Worm (Caenorhabditis elegans) whole organism, young adult: ENCODE data around the gene F10E7.11.

Experiments
- B0035.1 ChIP-seq: sonication (generic microtip); optimal IDR thresholded peaks from 2 replicates; lab custom pipeline; 2016; ENCODE audit warnings: missing genetic modification characterization, mild to moderate bottlenecking, missing compliant biosample characterization, missing genotype, missing genetic modification reagents
- F23B12.7 ChIP-seq: sonication (generic microtip); optimal IDR thresholded peaks from 2 replicates; lab custom pipeline; 2017; ENCODE audit warnings: missing genetic modification characterization, mild to moderate bottlenecking, missing compliant biosample characterization, antibody characterized with exemption, moderate library complexity; ENCODE audit not compliant: insufficient read depth
- F33H1.4 ChIP-seq: fragments of 200-800 bp; sonication (Bioruptor generic); IDR thresholded peaks from 2 replicates; pipeline ENCODE4 v1.3.6; 2022; ENCODE audit warnings: missing genetic modification reagents, missing genetic modification characterization, missing compliant biosample characterization
- F37B4.10 ChIP-seq: fragments of 200-800 bp; sonication (Bioruptor generic); IDR thresholded peaks from 2 replicates; pipeline ENCODE4 v1.3.6; 2022; ENCODE audit warnings: missing genetic modification characterization, missing compliant biosample characterization
- F49E8.2 ChIP-seq: sonication (generic microtip); optimal IDR thresholded peaks from 3 replicates; lab custom pipeline; 2017; ENCODE audit warnings: missing genetic modification characterization, mild to moderate bottlenecking, missing compliant biosample characterization, antibody characterized with exemption, moderate library complexity; ENCODE audit not compliant: insufficient read depth
- F52B5.7 ChIP-seq: sonication (generic microtip); optimal IDR thresholded peaks from 2 replicates; lab custom pipeline; 2016; ENCODE audit warnings: mild to moderate bottlenecking, missing genetic modification characterization, missing compliant biosample characterization
- K12H6.12 ChIP-seq: fragments of 200-800 bp; sonication (Bioruptor generic); optimal IDR thresholded peaks from 2 replicates; lab custom pipeline; 2018; ENCODE audit warnings: mild to moderate bottlenecking, missing genetic modification characterization, missing compliant biosample characterization
- T07F8.4 ChIP-seq: sonication (generic microtip); optimal IDR thresholded peaks from 2 replicates; lab custom pipeline; 2016; ENCODE audit warnings: mild to moderate bottlenecking, missing genetic modification characterization, moderate library complexity, missing compliant biosample characterization
- attf-3 ChIP-seq: fragments of 200-800 bp; sonication (Bioruptor generic); conservative IDR thresholded peaks from 2 replicates; pipeline ENCODE4 v1.3.6; 2022; ENCODE audit warnings: missing genetic modification reagents, missing genetic modification characterization, missing compliant biosample characterization
- ceh-100 ChIP-seq: fragments of 200-800 bp; sonication (Bioruptor generic); IDR thresholded peaks from 2 replicates; pipeline ENCODE4 v1.3.6; 2022; ENCODE audit warnings: missing genetic modification reagents, missing genetic modification characterization, missing compliant biosample characterization
- dox-1 ChIP-seq: fragments of 200-800 bp; sonication (Bioruptor generic); IDR thresholded peaks from 2 replicates; pipeline ENCODE4 v1.3.6; 2022; ENCODE audit warnings: missing genetic modification reagents, missing genetic modification characterization, missing compliant biosample characterization
- dpff-1 ChIP-seq: sonication (generic microtip); optimal IDR thresholded peaks from 2 replicates; lab custom pipeline; 2017; ENCODE audit warnings: mild to moderate bottlenecking, missing genetic modification characterization, missing compliant biosample characterization
- efl-1 ChIP-seq: fragments of 150-350 bp; optimal IDR thresholded peaks from 2 replicates; lab custom pipeline; 2014; ENCODE audit warnings: missing biosample characterization, missing genetic modification reagents, missing genetic modification characterization
- him-1 ChIP-seq: sonication (generic microtip); optimal IDR thresholded peaks from 2 replicates; lab custom pipeline; 2016; ENCODE audit warnings: missing genotype, missing genetic modification reagents, missing genetic modification characterization, missing compliant biosample characterization
- hlh-26 ChIP-seq: fragments of 200-800 bp; sonication (Bioruptor generic); conservative IDR thresholded peaks from 2 replicates; pipeline ENCODE4 v1.3.6; 2022; ENCODE audit warnings: missing genetic modification reagents, missing genetic modification characterization, missing compliant biosample characterization
- hrde-1 ChIP-seq: sonication (generic microtip); optimal IDR thresholded peaks from 2 replicates; lab custom pipeline; 2016; ENCODE audit warnings: missing genetic modification characterization, mild to moderate bottlenecking, missing compliant biosample characterization, moderate library complexity, missing genotype, missing genetic modification reagents, borderline replicate concordance
- hsf-1 ChIP-seq: fragments of 200-800 bp; sonication (Bioruptor generic); IDR thresholded peaks from 2 replicates; pipeline ENCODE4 v1.3.6; 2022; ENCODE audit warnings: missing genetic modification reagents, missing genetic modification characterization, missing compliant biosample characterization
- let-526 ChIP-seq: fragments of 200-800 bp; sonication (Bioruptor generic); IDR thresholded peaks from 2 replicates; pipeline ENCODE4 v1.3.6; 2022; ENCODE audit warnings: missing genetic modification reagents, missing genetic modification characterization, missing compliant biosample characterization
- let-607 ChIP-seq, 2 experiments: fragments of 200-800 bp in 1 of 2; sonication (Bioruptor generic) in 1 of 2; sonication (generic microtip) in 1 of 2; optimal IDR thresholded peaks; 2 replicates each; lab custom pipeline; 2016 to 2018; ENCODE audit warnings: mild to moderate bottlenecking in 2 of 2, missing compliant biosample characterization in 2 of 2, missing genetic modification characterization in 2 of 2, moderate library complexity in 2 of 2, missing genotype in 1 of 2
- lin-40 ChIP-seq: sonication (generic microtip); optimal IDR thresholded peaks from 2 replicates; lab custom pipeline; 2016; ENCODE audit warnings: missing genetic modification characterization, mild to moderate bottlenecking, missing compliant biosample characterization, missing genotype, missing genetic modification reagents
- lin-54 ChIP-seq: fragments of 200-800 bp; sonication (Bioruptor generic); optimal IDR thresholded peaks from 2 replicates; lab custom pipeline; 2018; ENCODE audit warnings: mild to moderate bottlenecking, missing genetic modification characterization, missing compliant biosample characterization
- lsl-1 ChIP-seq: fragments of 200-800 bp; sonication (Bioruptor generic); optimal IDR thresholded peaks from 2 replicates; lab custom pipeline; 2018; ENCODE audit warnings: mild to moderate bottlenecking, missing genetic modification characterization, moderate library complexity, missing compliant biosample characterization
- madf-10 ChIP-seq: sonication (generic microtip); optimal IDR thresholded peaks from 2 replicates; lab custom pipeline; 2016; ENCODE audit warnings: mild to moderate bottlenecking, missing genetic modification characterization, missing compliant biosample characterization
- madf-3 ChIP-seq: fragments of 200-800 bp; sonication (Bioruptor generic); IDR thresholded peaks from 2 replicates; pipeline ENCODE4 v1.3.6; 2022; ENCODE audit warnings: missing genetic modification reagents, missing genetic modification characterization, missing compliant biosample characterization
- madf-6 ChIP-seq: fragments of 200-800 bp; sonication (Bioruptor generic); IDR thresholded peaks from 2 replicates; pipeline ENCODE4 v1.3.6; 2022; ENCODE audit warnings: missing genetic modification reagents, missing genetic modification characterization, missing compliant biosample characterization
- mcd-1 ChIP-seq: fragments of 200-800 bp; sonication (Bioruptor generic); IDR thresholded peaks from 2 replicates; pipeline ENCODE4 v1.3.6; 2022; ENCODE audit warnings: missing genetic modification reagents, missing genetic modification characterization, missing compliant biosample characterization
- nfya-1 ChIP-seq: sonication (generic microtip); optimal IDR thresholded peaks from 2 replicates; lab custom pipeline; 2017; ENCODE audit warnings: antibody characterized with exemption, missing compliant biosample characterization, missing genetic modification characterization, borderline replicate concordance; ENCODE audit not compliant: insufficient read depth
- nfyb-1 ChIP-seq: fragments of 200-800 bp; sonication (Bioruptor generic); IDR thresholded peaks from 2 replicates; pipeline ENCODE4 v1.3.6; 2022; ENCODE audit warnings: missing genetic modification reagents, missing genetic modification characterization, missing compliant biosample characterization
- nhr-27 ChIP-seq: fragments of 200-800 bp; sonication (Bioruptor generic); optimal IDR thresholded peaks from 2 replicates; lab custom pipeline; 2018; ENCODE audit warnings: mild to moderate bottlenecking, missing genetic modification characterization, moderate library complexity, missing compliant biosample characterization
- nhr-80 ChIP-seq: sonication (generic microtip); optimal IDR thresholded peaks from 2 replicates; lab custom pipeline; 2016; ENCODE audit warnings: missing genetic modification characterization, missing compliant biosample characterization
- rcor-1 ChIP-seq: fragments of 200-800 bp; sonication (Bioruptor generic); IDR thresholded peaks from 2 replicates; pipeline ENCODE4 v1.3.6; 2022; ENCODE audit warnings: missing genetic modification reagents, missing genetic modification characterization, missing compliant biosample characterization
- rec-8 ChIP-seq, 2 experiments: sonication (generic microtip); optimal IDR thresholded peaks; 2 replicates each; lab custom pipeline; 2016; ENCODE audit warnings: mild to moderate bottlenecking in 2 of 2, missing genetic modification characterization in 2 of 2, missing genetic modification reagents in 2 of 2, missing genotype in 2 of 2, missing biosample characterization in 1 of 2, missing compliant biosample characterization in 1 of 2, moderate library complexity in 1 of 2
- repo-1 ChIP-seq: sonication (generic microtip); optimal IDR thresholded peaks from 2 replicates; lab custom pipeline; 2017; ENCODE audit warnings: mild to moderate bottlenecking, missing genetic modification characterization, missing compliant biosample characterization
- sdz-38 ChIP-seq: sonication (generic microtip); optimal IDR thresholded peaks from 2 replicates; lab custom pipeline; 2016; ENCODE audit warnings: missing genotype, missing genetic modification characterization, missing compliant biosample characterization
- snpc-1.3 ChIP-seq: sonication (generic microtip); optimal IDR thresholded peaks from 2 replicates; lab custom pipeline; 2017; ENCODE audit warnings: missing genetic modification characterization, mild to moderate bottlenecking, missing compliant biosample characterization, antibody characterized with exemption, moderate library complexity, missing genotype, missing genetic modification reagents; ENCODE audit not compliant: insufficient read depth
- snpc-3.4 ChIP-seq: sonication (generic microtip); optimal IDR thresholded peaks from 2 replicates; lab custom pipeline; 2017; ENCODE audit warnings: missing genetic modification characterization, mild to moderate bottlenecking, missing compliant biosample characterization, antibody characterized with exemption, moderate library complexity, missing genotype, missing genetic modification reagents
- snpc-4 ChIP-seq, 5 experiments: fragments of 150-350 bp in 1 of 5; sonication (generic microtip) in 4 of 5; optimal IDR thresholded peaks; 2 replicates each; lab custom pipeline; 2014 to 2018; ENCODE audit warnings: missing genetic modification characterization in 5 of 5, missing biosample characterization in 3 of 5, antibody characterized with exemption in 2 of 5, mild to moderate bottlenecking in 2 of 5, missing compliant biosample characterization in 2 of 5, missing genotype in 2 of 5, moderate library complexity in 2 of 5, missing genetic modification reagents in 1 of 5
- ztf-25 ChIP-seq: fragments of 200-800 bp; sonication (Bioruptor generic); IDR thresholded peaks from 2 replicates; pipeline ENCODE4 v1.3.6; 2022; ENCODE audit warnings: missing genetic modification reagents, missing genetic modification characterization, missing compliant biosample characterization
- ztf-26 ChIP-seq: sonication (generic microtip); optimal IDR thresholded peaks from 2 replicates; lab custom pipeline; 2017; ENCODE audit warnings: missing genetic modification characterization, missing compliant biosample characterization
- ztf-28 ChIP-seq: fragments of 200-800 bp; sonication (Bioruptor generic); IDR thresholded peaks from 2 replicates; pipeline ENCODE4 v1.3.6; 2022; ENCODE audit warnings: missing genetic modification reagents, missing genetic modification characterization, missing compliant biosample characterization

The F10E7.11 gene

ce11 chrII:7075564-7076228, 47.0 kb downstream of the F10E7.11 start, which contains the start of gene T02G5.7 (continued):
- TF ChIP-seq snpc-4 (GFP tag; optimal IDR thresholded peaks at IDR 0.05; lab: Kevin White, UChicago) (no peak), snpc-4 (tag; optimal IDR thresholded peaks at IDR 0.05; lab: Kevin White, UChicago) (no peak), hrde-1 (tag; lab: Kevin White, UChicago) (no peak), F52B5.7 (tag; lab: Kevin White, UChicago) (no peak), efl-1 (GFP tag; lab: Kevin White, UChicago) (no peak)

- TF ChIP-seq ztf-25 (GFP tag; lab: Robert Waterston, UW) (no peak), dox-1 (0 out of 2 replicates have a peak, but pooled peaks have one; percentile 4)
These were observed 49.2 kb downstream of the F10E7.11 start, which contains the start of gene kat-1 for ce11 chrII:7073537-7073913. kat-1 (plus strand) TSS chrII:7073814.

ce11 chrII:7072590-7073536, 49.8 kb downstream of the F10E7.11 start:
- TF ChIP-seq nfyb-1 (GFP tag; lab: Robert Waterston, UW) (no peak), hsf-1 (no peak), him-1 (tag; lab: Kevin White, UChicago) (no peak), K12H6.12 (peak; percentile 56), mcd-1 (GFP tag; lab: Robert Waterston, UW) (peak; percentile 69), nhr-80 (peak; percentile 75), B0035.1 (tag; lab: Kevin White, UChicago) (no peak), hlh-26 (no peak), snpc-3.4 (tag; lab: Kevin White, UChicago) (no peak), let-607 (tag; optimal IDR thresholded peaks at IDR 0.05; lab: Kevin White, UChicago) (peak in 1 of 2 experiments; percentile 40), sdz-38 (tag; lab: Kevin White, UChicago) (no peak), ztf-28 (GFP tag; lab: Robert Waterston, UW) (no peak), F49E8.2 (no peak), attf-3 (GFP tag; lab: Robert Waterston, UW) (peak; percentile 46; the same call in 1 of the 2 replicates), let-526 (GFP tag; lab: Robert Waterston, UW) (no peak), dpff-1 (no peak), snpc-1.3 (tag; lab: Kevin White, UChicago) (peak; percentile 21), nfya-1 (no peak), rec-8 (tag; optimal IDR thresholded peaks at IDR 0.05; lab: Kevin White, UChicago) (no peak), nhr-27 (tag; lab: Kevin White, UChicago) (no peak), lsl-1 (peak; percentile 26), madf-6 (no peak), rcor-1 (GFP tag; lab: Robert Waterston, UW) (no peak), lin-40 (no peak), madf-3 (GFP tag; lab: Robert Waterston, UW) (no peak), F33H1.4 (GFP tag; lab: Robert Waterston, UW) (no peak), ztf-26 (tag; lab: Kevin White, UChicago) (no peak), madf-10 (tag; lab: Kevin White, UChicago) (no peak), ceh-100 (GFP tag; lab: Robert Waterston, UW) (peak; percentile 87), F37B4.10 (no peak), lin-54 (GFP tag; lab: Kevin White, UChicago) (peak; percentile 18), repo-1 (tag; lab: Kevin White, UChicago) (no peak), F23B12.7 (no peak), T07F8.4 (no peak)
